Worm (Caenorhabditis elegans): ENCODE results near the gene C31H1.2.
A peak's percentile ranks its signal among the peaks of the same experiment; 100 is the strongest.

C31H1.2 gene

ce11 chrIV:5754821-5755220 lies 36.3 kb upstream of the C31H1.2 start:
- TF ChIP-seq isw-1 (GFP tag; IDR thresholded peaks at IDR 0.05) = no peak
- TF ChIP-seq efl-1 (optimal IDR thresholded peaks at IDR 0.05) = no peak
- peak in 1 of 2 experiments; percentile 70 for TF ChIP-seq efl-1 (GFP tag; optimal IDR thresholded peaks at IDR 0.05 in 1 of 2)
- TF ChIP-seq aha-1 (tag; optimal IDR thresholded peaks at IDR 0.05) = no peak
- peak; percentile 31 for TF ChIP-seq lin-14 (GFP tag; optimal IDR thresholded peaks at IDR 0.05)
- TF ChIP-seq lir-3 (tag; optimal IDR thresholded peaks at IDR 0.05; ENCODE audit: poor library complexity) = no peak
- peak; percentile 8 for TF ChIP-seq dsc-1 (tag; optimal IDR thresholded peaks at IDR 0.05)
- peak; percentile 72 for TF ChIP-seq blmp-1 (tag; optimal IDR thresholded peaks at IDR 0.05)
- no peak for TF ChIP-seq rnt-1 (tag; optimal IDR thresholded peaks at IDR 0.05)
- TF ChIP-seq fkh-4 (tag; optimal IDR thresholded peaks at IDR 0.05; ENCODE audit: borderline replicate concordance) = no peak
- TF ChIP-seq elt-2 (tag; optimal IDR thresholded peaks at IDR 0.05) = no peak

DNA sequence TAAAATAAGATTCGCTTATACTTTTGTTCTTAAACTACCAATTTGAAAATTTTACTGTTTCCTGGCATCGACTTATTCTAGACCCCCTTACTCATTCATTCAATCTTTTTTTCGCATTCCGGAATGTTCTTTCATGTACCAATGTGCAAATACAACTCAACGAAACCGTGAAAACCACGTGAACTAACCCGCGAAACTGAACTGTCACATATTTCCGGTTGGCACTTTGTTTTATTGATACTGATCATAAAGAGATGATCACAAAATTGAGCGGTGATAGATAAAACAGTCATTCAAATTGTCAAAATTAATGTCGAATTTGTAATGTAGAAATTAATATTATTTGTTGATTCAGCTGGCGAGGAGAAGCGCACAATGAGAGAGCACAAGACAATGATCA lies 35.2 kb upstream of the C31H1.2 start:
- TF ChIP-seq lin-35 (GFP tag; optimal IDR thresholded peaks at IDR 0.05) = peak in 1 of 2 experiments; percentile 17
- TF ChIP-seq nhr-20 (tag; optimal IDR thresholded peaks at IDR 0.05) = peak; percentile 57
- peak; percentile 77 for TF ChIP-seq elt-2 (tag; optimal IDR thresholded peaks at IDR 0.05)
- TF ChIP-seq lin-14 (GFP tag; optimal IDR thresholded peaks at IDR 0.05) = peak; percentile 23
- TF ChIP-seq tbx-2 (tag; optimal IDR thresholded peaks at IDR 0.05) = no peak
- TF ChIP-seq nhr-19 (GFP tag; conservative IDR thresholded peaks at IDR 0.05) = 0 out of 2 replicates have a peak, but pooled peaks have one; percentile 6
- TF ChIP-seq nhr-85 (tag) = peak; percentile 39
- TF ChIP-seq ces-1 (GFP tag; optimal IDR thresholded peaks at IDR 0.05) = no peak
- peak; percentile 34 for TF ChIP-seq nhr-90 (tag; optimal IDR thresholded peaks at IDR 0.05; ENCODE audit: poor library complexity)
- peak in 1 of 2 experiments; percentile 18 for TF ChIP-seq mdl-1 (tag; optimal IDR thresholded peaks at IDR 0.05)
- peak; percentile 36 for TF ChIP-seq nhr-71 (tag; optimal IDR thresholded peaks at IDR 0.05)
- TF ChIP-seq egl-27 (tag; optimal IDR thresholded peaks at IDR 0.05) = no peak

ce11 chrIV:5757762-5758161 lies 33.3 kb upstream of the C31H1.2 start, which contains the start of gene nhr-46:
TSS of gene nhr-46 (minus strand) at chrIV:5757862.
- TF ChIP-seq nhr-85 (tag) = peak; percentile 9
- no peak for TF ChIP-seq elt-2 (tag; optimal IDR thresholded peaks at IDR 0.05)
- TF ChIP-seq efl-1 (optimal IDR thresholded peaks at IDR 0.05) = no peak
- TF ChIP-seq efl-1 (GFP tag; optimal IDR thresholded peaks at IDR 0.05 in 1 of 2) = peak in 1 of 2 experiments; percentile 22
- no peak for TF ChIP-seq unc-30 (tag; optimal IDR thresholded peaks at IDR 0.05)

- TF ChIP-seq lin-13 (GFP tag; optimal IDR thresholded peaks at IDR 0.05) = no peak
- TF ChIP-seq nhr-85 (tag) = peak; percentile 70
- TF ChIP-seq blmp-1 (tag; optimal IDR thresholded peaks at IDR 0.05) = peak; percentile 13
These were observed 32.4 kb upstream of the C31H1.2 start for ce11 chrIV:5758695-5759094.

DNA sequence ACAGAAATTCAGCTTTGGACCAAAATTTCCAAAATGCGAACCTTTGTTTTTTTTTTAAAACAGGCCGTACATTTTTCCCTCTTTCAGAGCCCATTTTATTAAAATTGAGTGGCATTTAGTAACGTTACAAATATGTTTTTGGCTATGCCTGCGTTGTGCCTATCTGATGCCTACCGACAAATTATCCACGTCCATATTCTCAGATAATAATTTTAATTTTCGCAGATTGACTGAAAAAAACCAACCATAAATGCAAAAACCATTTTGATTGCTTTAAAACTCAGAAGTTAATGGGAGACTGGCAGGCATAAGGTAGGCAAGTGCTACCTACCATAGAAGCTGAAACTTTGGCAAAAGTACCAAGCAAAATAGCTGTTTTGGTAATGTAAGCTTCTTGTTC lies 30.4 kb upstream of the C31H1.2 start:
- TF ChIP-seq dpl-1 (GFP tag; optimal IDR thresholded peaks at IDR 0.05) = no peak
- TF ChIP-seq zag-1 (tag; optimal IDR thresholded peaks at IDR 0.05) = no peak
- TF ChIP-seq fkh-4 (tag; optimal IDR thresholded peaks at IDR 0.05; ENCODE audit: borderline replicate concordance) = no peak
- TF ChIP-seq sup-37 (GFP tag; optimal IDR thresholded peaks at IDR 0.05) = no peak
- no peak for TF ChIP-seq lin-13 (GFP tag; optimal IDR thresholded peaks at IDR 0.05)
- no peak for TF ChIP-seq pax-3 (tag; optimal IDR thresholded peaks at IDR 0.05)
- TF ChIP-seq tbx-2 (tag; optimal IDR thresholded peaks at IDR 0.05) = no peak
- no peak for TF ChIP-seq fkh-10 (GFP tag; optimal IDR thresholded peaks at IDR 0.05)
- no peak for TF ChIP-seq unc-62 (GFP tag; optimal IDR thresholded peaks at IDR 0.05)
- TF ChIP-seq lin-14 (GFP tag; optimal IDR thresholded peaks at IDR 0.05) = no peak
- TF ChIP-seq isw-1 (GFP tag; IDR thresholded peaks at IDR 0.05) = no peak
- TF ChIP-seq jun-1 (tag; optimal IDR thresholded peaks at IDR 0.05) = no peak
- no peak for TF ChIP-seq nhr-90 (tag; optimal IDR thresholded peaks at IDR 0.05; ENCODE audit: poor library complexity)
- TF ChIP-seq C34B4.2 (tag; optimal IDR thresholded peaks at IDR 0.05) = no peak
- TF ChIP-seq sox-4 (tag; optimal IDR thresholded peaks at IDR 0.05) = no peak
- no peak for TF ChIP-seq mep-1 (tag; optimal IDR thresholded peaks at IDR 0.05)
- TF ChIP-seq mdl-1 (tag; optimal IDR thresholded peaks at IDR 0.05) = no peak
